Fruit fly (Drosophila melanogaster) whole organism, embryonic: ENCODE results near the gene Nak.
A peak's percentile ranks its signal among the peaks of the same experiment; 100 is the strongest.

Source experiments
- CG11093 ChIP-seq: fragments of 200-800 bp; sonication (Bioruptor generic); IDR thresholded peaks from 3 replicates; pipeline ENCODE4 v1.3.6; 2022; ENCODE audit warnings: missing biosample characterization, missing genetic modification characterization
- CG11723 ChIP-seq: fragments of 200-800 bp; sonication (Bioruptor generic); optimal IDR thresholded peaks from 2 replicates; lab custom pipeline; 2017; ENCODE audit warnings: missing biosample characterization, mild to moderate bottlenecking, missing genetic modification characterization
- CG12659 ChIP-seq: fragments of 200-800 bp; sonication (Bioruptor generic); optimal IDR thresholded peaks from 3 replicates; lab custom pipeline; 2017; ENCODE audit warnings: mild to moderate bottlenecking, missing biosample characterization, missing genetic modification reagents, missing genetic modification characterization
- CG13287 ChIP-seq: fragments of 200-800 bp; sonication (Bioruptor generic); IDR thresholded peaks from 2 replicates; pipeline ENCODE4 v1.3.6; 2022; ENCODE audit warnings: missing biosample characterization, missing genetic modification characterization; ENCODE audit not compliant: partially characterized antibody
- CG15479 ChIP-seq: fragments of 200-800 bp; sonication (Bioruptor generic); optimal IDR thresholded peaks from 3 replicates; lab custom pipeline; 2019; ENCODE audit warnings: missing biosample characterization, mild to moderate bottlenecking, missing genetic modification characterization, moderate library complexity
- CG1602 ChIP-seq: fragments of 200-800 bp; sonication (Bioruptor generic); optimal IDR thresholded peaks from 3 replicates; lab custom pipeline; 2016; ENCODE audit warnings: missing biosample characterization, missing genetic modification characterization
- CG17328 ChIP-seq: fragments of 200-800 bp; sonication (Bioruptor generic); IDR thresholded peaks from 2 replicates; pipeline ENCODE4 v1.3.6; 2022; ENCODE audit warnings: missing biosample characterization, missing genetic modification characterization
- CG17829 ChIP-seq: fragments of 200-800 bp; optimal IDR thresholded peaks from 2 replicates; lab custom pipeline; 2019; ENCODE audit warnings: missing biosample characterization, mild to moderate bottlenecking, missing genetic modification characterization, moderate library complexity
- CG18262 ChIP-seq: fragments of 200-800 bp; optimal IDR thresholded peaks from 3 replicates; lab custom pipeline; 2019; ENCODE audit warnings: missing biosample characterization, mild to moderate bottlenecking, missing genetic modification characterization, moderate library complexity
- CG2202 ChIP-seq: fragments of 200-800 bp; sonication (Bioruptor generic); optimal IDR thresholded peaks from 2 replicates; lab custom pipeline; 2018; ENCODE audit warnings: missing biosample characterization, mild to moderate bottlenecking, missing genetic modification characterization
- CG30431 ChIP-seq: fragments of 200-800 bp; sonication (Bioruptor generic); optimal IDR thresholded peaks from 2 replicates; lab custom pipeline; 2017; ENCODE audit warnings: missing biosample characterization, missing genetic modification characterization
- CG31388 ChIP-seq: fragments of 200-800 bp; sonication (Bioruptor generic); optimal IDR thresholded peaks from 2 replicates; lab custom pipeline; 2016; ENCODE audit warnings: missing biosample characterization, missing genetic modification characterization
- CG31441 ChIP-seq: fragments of 200-800 bp; sonication (Bioruptor generic); IDR thresholded peaks from 2 replicates; pipeline ENCODE4 v1.3.6; 2022; ENCODE audit warnings: missing biosample characterization, missing genetic modification characterization
- CG4360 ChIP-seq: fragments of 200-800 bp; sonication (Bioruptor generic); IDR thresholded peaks from 2 replicates; pipeline ENCODE4 v1.3.6; 2022; ENCODE audit warnings: missing biosample characterization, missing genetic modification characterization
- CG5245 ChIP-seq: fragments of 200-800 bp; sonication (Bioruptor generic); optimal IDR thresholded peaks from 3 replicates; lab custom pipeline; 2016; ENCODE audit warnings: missing biosample characterization, missing genetic modification characterization
- CG7839 ChIP-seq: fragments of 200-800 bp; sonication (Bioruptor generic); optimal IDR thresholded peaks from 3 replicates; lab custom pipeline; 2018; ENCODE audit warnings: missing biosample characterization, mild to moderate bottlenecking, missing genetic modification characterization, moderate library complexity
- CG8290 ChIP-seq, 3 experiments: fragments of 200-800 bp; sonication (Bioruptor generic); optimal IDR thresholded peaks; 2 replicates each; lab custom pipeline; 2016 to 2019; ENCODE audit warnings: missing biosample characterization in 3 of 3, missing genetic modification characterization in 3 of 3, mild to moderate bottlenecking in 2 of 3, moderate library complexity in 1 of 3
- CG9797 ChIP-seq: fragments of 200-800 bp; sonication (Bioruptor generic); optimal IDR thresholded peaks from 3 replicates; lab custom pipeline; 2018; ENCODE audit warnings: missing biosample characterization, mild to moderate bottlenecking, missing genetic modification characterization
- D19A ChIP-seq: fragments of 200-800 bp; optimal IDR thresholded peaks from 3 replicates; lab custom pipeline; 2019; ENCODE audit warnings: missing biosample characterization, mild to moderate bottlenecking, missing genetic modification characterization, moderate library complexity
- Dref ChIP-seq: fragments of 200-800 bp; sonication (Bioruptor generic); IDR thresholded peaks from 2 replicates; pipeline ENCODE4 v1.3.6; 2022; ENCODE audit warnings: missing biosample characterization, missing genetic modification characterization
- GATAe ChIP-seq: fragments of 200-800 bp; sonication (Bioruptor generic); conservative IDR thresholded peaks from 2 replicates; pipeline ENCODE4 v1.3.6; 2022; ENCODE audit warnings: missing biosample characterization, missing genetic modification characterization
- MTF-1 ChIP-seq: fragments of 200-800 bp; sonication (Bioruptor generic); optimal IDR thresholded peaks from 2 replicates; lab custom pipeline; 2018; ENCODE audit warnings: missing biosample characterization, mild to moderate bottlenecking, missing genetic modification characterization, borderline replicate concordance
- Nf-YA ChIP-seq: fragments of 200-800 bp; sonication (Bioruptor generic); IDR thresholded peaks from 2 replicates; pipeline ENCODE4 v1.3.6; 2022; ENCODE audit warnings: missing biosample characterization, missing genetic modification characterization
- NfI ChIP-seq: fragments of 200-800 bp; sonication (Bioruptor generic); optimal IDR thresholded peaks from 3 replicates; lab custom pipeline; 2018; ENCODE audit warnings: missing biosample characterization, mild to moderate bottlenecking, missing genetic modification characterization, moderate library complexity
- Optix ChIP-seq: fragments of 200-800 bp; sonication (Bioruptor generic); IDR thresholded peaks from 3 replicates; pipeline ENCODE4 v1.3.6; 2022; ENCODE audit warnings: missing biosample characterization, missing genetic modification characterization
- Taf1 ChIP-seq: fragments of 200-800 bp; sonication (Bioruptor generic); IDR thresholded peaks from 2 replicates; pipeline ENCODE4 v1.3.6; 2022; ENCODE audit warnings: missing biosample characterization, missing genetic modification characterization
- Trl ChIP-seq, 3 experiments: fragments of >200 bp in 2 of 3; fragments of 200-800 bp in 1 of 3; sonication (Bioruptor generic) in 1 of 3; optimal IDR thresholded peaks; 2 replicates in 1 of 3; 3 replicates in 2 of 3; lab custom pipeline; 2016 to 2017; ENCODE audit warnings: missing biosample characterization in 1 of 3, missing genetic modification characterization in 1 of 3
- Usf ChIP-seq: fragments of 200-800 bp; sonication (Bioruptor generic); optimal IDR thresholded peaks from 2 replicates; lab custom pipeline; 2017; ENCODE audit warnings: missing genotype, missing biosample characterization, missing genetic modification characterization
- Xbp1 ChIP-seq: fragments of 200-800 bp; sonication (Bioruptor generic); optimal IDR thresholded peaks from 3 replicates; lab custom pipeline; 2016; ENCODE audit warnings: missing biosample characterization, mild to moderate bottlenecking, missing genetic modification characterization
- YL-1 ChIP-seq: fragments of 200-800 bp; sonication (Bioruptor generic); optimal IDR thresholded peaks from 3 replicates; lab custom pipeline; 2017; ENCODE audit warnings: missing biosample characterization, mild to moderate bottlenecking, missing genetic modification characterization
- al ChIP-seq: fragments of 200-800 bp; sonication (Bioruptor generic); IDR thresholded peaks from 2 replicates; pipeline ENCODE4 v1.3.6; 2022; ENCODE audit warnings: missing biosample characterization, missing genetic modification characterization
- ase ChIP-seq: fragments of 200-800 bp; sonication (Bioruptor generic); IDR thresholded peaks from 3 replicates; pipeline ENCODE4 v1.3.6; 2022; ENCODE audit warnings: missing biosample characterization, missing genetic modification characterization
- cato ChIP-seq: fragments of 200-800 bp; sonication (Bioruptor generic); optimal IDR thresholded peaks from 2 replicates; lab custom pipeline; 2016; ENCODE audit warnings: missing biosample characterization, missing genetic modification characterization, borderline replicate concordance
- ci ChIP-seq: fragments of 200-800 bp; sonication (Bioruptor generic); IDR thresholded peaks from 3 replicates; pipeline ENCODE4 v1.3.6; 2022; ENCODE audit warnings: missing biosample characterization, missing genetic modification characterization
- dmrt99B ChIP-seq: fragments of 200-800 bp; sonication (Bioruptor generic); optimal IDR thresholded peaks from 2 replicates; lab custom pipeline; 2018; ENCODE audit warnings: missing biosample characterization, mild to moderate bottlenecking, missing genetic modification characterization, moderate library complexity
- en ChIP-seq: fragments of 200-800 bp; sonication (Bioruptor generic); optimal IDR thresholded peaks from 2 replicates; lab custom pipeline; 2016; ENCODE audit warnings: missing biosample characterization, missing genetic modification characterization
- fru ChIP-seq: fragments of >200 bp; optimal IDR thresholded peaks from 2 replicates; lab custom pipeline; 2017
- hkb ChIP-seq, 2 experiments: fragments of 200-800 bp in 1 of 2; fragments of >200 bp in 1 of 2; sonication (Bioruptor generic) in 1 of 2; IDR thresholded peaks in 1 of 2; optimal IDR thresholded peaks in 1 of 2; 2 replicates each; pipeline versions ENCODE4 v1.3.6 to Lab custom; 2017 to 2022; ENCODE audit warnings: missing biosample characterization in 1 of 2, missing genetic modification characterization in 1 of 2
- ken ChIP-seq: fragments of 200-800 bp; sonication (Bioruptor generic); IDR thresholded peaks from 3 replicates; pipeline ENCODE4 v1.3.6; 2022; ENCODE audit warnings: missing biosample characterization, missing genetic modification characterization
- pita ChIP-seq: fragments of 200-800 bp; sonication (Bioruptor generic); optimal IDR thresholded peaks from 2 replicates; lab custom pipeline; 2017; ENCODE audit warnings: missing biosample characterization, mild to moderate bottlenecking, missing genetic modification characterization
- ro ChIP-seq: fragments of 200-800 bp; sonication (Bioruptor generic); IDR thresholded peaks from 2 replicates; pipeline ENCODE4 v1.3.6; 2022; ENCODE audit warnings: missing biosample characterization, missing genetic modification characterization
- sima ChIP-seq: fragments of 200-800 bp; sonication (Bioruptor generic); optimal IDR thresholded peaks from 2 replicates; lab custom pipeline; 2016; ENCODE audit warnings: missing biosample characterization, missing genetic modification characterization
- slbo ChIP-seq: fragments of 200-800 bp; sonication (Bioruptor generic); IDR thresholded peaks from 2 replicates; pipeline ENCODE4 v1.3.6; 2022; ENCODE audit warnings: missing biosample characterization, missing genetic modification characterization
- sna ChIP-seq: fragments of 200-800 bp; sonication (Bioruptor generic); IDR thresholded peaks from 2 replicates; pipeline ENCODE4 v1.3.6; 2022; ENCODE audit warnings: missing biosample characterization, missing genetic modification characterization; ENCODE audit not compliant: partially characterized antibody
- sob ChIP-seq: fragments of 200-800 bp; sonication (Bioruptor generic); IDR thresholded peaks from 2 replicates; pipeline ENCODE4 v1.3.6; 2022; ENCODE audit warnings: missing biosample characterization, missing genetic modification characterization
- sr ChIP-seq: fragments of 200-800 bp; sonication (Bioruptor generic); IDR thresholded peaks from 3 replicates; pipeline ENCODE4 v1.3.6; 2022; ENCODE audit warnings: missing biosample characterization, missing genetic modification characterization
- stc ChIP-seq: fragments of 200-800 bp; sonication (Bioruptor generic); IDR thresholded peaks from 2 replicates; pipeline ENCODE4 v1.3.6; 2022; ENCODE audit warnings: missing biosample characterization, missing genetic modification characterization
- vvl ChIP-seq: fragments of 200-800 bp; sonication (Bioruptor generic); IDR thresholded peaks from 2 replicates; pipeline ENCODE4 v1.3.6; 2022; ENCODE audit warnings: missing biosample characterization, missing genetic modification characterization

Gene Nak

dm6 chr2L:18974063-18974779 is 5.7 kb upstream of the Nak start, which contains the start of the genes L2HGDH and CG10431 (continued):
- peak; percentile 52 for TF ChIP-seq YL-1 (GFP tag; lab: Kevin White, UChicago)
- peak; percentile 69 for TF ChIP-seq CG18262 (tag; lab: Kevin White, UChicago)
- TF ChIP-seq CG7839 (tag; lab: Kevin White, UChicago): peak; percentile 54
- TF ChIP-seq ci (GFP tag; lab: Robert Waterston, UW): peak; percentile 55; the same call in 2 of the 3 replicates
- no peak; the same call in 1 of the 2 replicates for TF ChIP-seq CG31441 (GFP tag; lab: Robert Waterston, UW)
- TF ChIP-seq ro: no peak
- TF ChIP-seq CG13287 (GFP tag; lab: Robert Waterston, UW): peak; percentile 34; the same call in 1 of the 2 replicates
- TF ChIP-seq hkb (optimal IDR thresholded peaks at IDR 0.05; lab: Kevin White, UChicago): peak; percentile 26
- no peak for TF ChIP-seq hkb (GFP tag; IDR thresholded peaks at IDR 0.05; lab: Robert Waterston, UW)
- peak; percentile 68 for TF ChIP-seq Xbp1 (GFP tag; lab: Kevin White, UChicago)
- peak; percentile 70 for TF ChIP-seq MTF-1 (GFP tag; lab: Kevin White, UChicago)
- no peak for TF ChIP-seq Dref (GFP tag; lab: Robert Waterston, UW)
- TF ChIP-seq CG1602: peak; percentile 55
- no peak for TF ChIP-seq CG5245 (GFP tag; lab: Kevin White, UChicago)
- no peak for TF ChIP-seq CG30431
- peak; percentile 80 for TF ChIP-seq CG12659 (GFP tag; lab: Kevin White, UChicago)
- no peak for TF ChIP-seq en
- no peak for TF ChIP-seq CG15479 (GFP tag; lab: Kevin White, UChicago)
- no peak for TF ChIP-seq Taf1 (GFP tag; lab: Robert Waterston, UW)
- TF ChIP-seq CG11723 (GFP tag; lab: Kevin White, UChicago): peak; percentile 37
- TF ChIP-seq Usf: no peak
- peak; percentile 57 for TF ChIP-seq NfI (GFP tag; lab: Kevin White, UChicago)
- TF ChIP-seq al (GFP tag; lab: Robert Waterston, UW): no peak
- TF ChIP-seq CG31388 (GFP tag; lab: Kevin White, UChicago): no peak
- TF ChIP-seq D19A (tag; lab: Kevin White, UChicago): peak; percentile 57
- peak; percentile 54; the same call in 1 of the 2 replicates for TF ChIP-seq slbo (GFP tag; lab: Robert Waterston, UW)
- TF ChIP-seq CG2202 (tag; lab: Kevin White, UChicago): peak; percentile 4
- TF ChIP-seq CG17829 (tag; lab: Kevin White, UChicago): peak; percentile 77
- peak in 1 of 2 experiments; percentile 48 for TF ChIP-seq Trl (optimal IDR thresholded peaks at IDR 0.05; lab: Kevin White, UChicago)
- TF ChIP-seq Trl (GFP tag; optimal IDR thresholded peaks at IDR 0.05; lab: Kevin White, UChicago): peak; percentile 48
- no peak for TF ChIP-seq CG11093 (GFP tag; lab: Robert Waterston, UW)
- no peak for TF ChIP-seq sr (GFP tag; lab: Robert Waterston, UW)
- peak; percentile 60 for TF ChIP-seq dmrt99B (tag; lab: Kevin White, UChicago)
- TF ChIP-seq Optix (GFP tag; lab: Robert Waterston, UW): no peak
- TF ChIP-seq pita: no peak
- TF ChIP-seq vvl: no peak; the same call in 1 of the 2 replicates
- no peak for TF ChIP-seq ase (GFP tag; lab: Robert Waterston, UW)
- TF ChIP-seq GATAe: peak; percentile 88
- TF ChIP-seq CG8290 (GFP tag; optimal IDR thresholded peaks at IDR 0.05; lab: Kevin White, UChicago): peak; percentile 61
- peak in 1 of 2 experiments; percentile 77 for TF ChIP-seq CG8290 (tag; optimal IDR thresholded peaks at IDR 0.05; lab: Kevin White, UChicago)
- TF ChIP-seq stc (GFP tag; lab: Robert Waterston, UW): peak; percentile 30; the same call in 1 of the 2 replicates
- no peak for TF ChIP-seq fru
- no peak for TF ChIP-seq sna (GFP tag; lab: Robert Waterston, UW)
- TF ChIP-seq CG9797 (GFP tag; lab: Kevin White, UChicago): peak; percentile 65
- TF ChIP-seq sima (GFP tag; lab: Kevin White, UChicago): no peak
- TF ChIP-seq ken (GFP tag; lab: Robert Waterston, UW): 0 out of 3 replicates have a peak, but pooled peaks have one; percentile 51
- no peak for TF ChIP-seq Nf-YA (GFP tag; lab: Robert Waterston, UW)
- TF ChIP-seq CG17328 (GFP tag; lab: Robert Waterston, UW): no peak
- peak; percentile 51 for TF ChIP-seq cato
- TF ChIP-seq sob (GFP tag; lab: Robert Waterston, UW): 0 out of 2 replicates have a peak, but pooled peaks have one; percentile 7
- TF ChIP-seq CG4360 (GFP tag; lab: Robert Waterston, UW): 0 out of 2 replicates have a peak, but pooled peaks have one; percentile 19
